Fruit fly (Drosophila melanogaster): ENCODE data around the gene CG15546.

DNA sequence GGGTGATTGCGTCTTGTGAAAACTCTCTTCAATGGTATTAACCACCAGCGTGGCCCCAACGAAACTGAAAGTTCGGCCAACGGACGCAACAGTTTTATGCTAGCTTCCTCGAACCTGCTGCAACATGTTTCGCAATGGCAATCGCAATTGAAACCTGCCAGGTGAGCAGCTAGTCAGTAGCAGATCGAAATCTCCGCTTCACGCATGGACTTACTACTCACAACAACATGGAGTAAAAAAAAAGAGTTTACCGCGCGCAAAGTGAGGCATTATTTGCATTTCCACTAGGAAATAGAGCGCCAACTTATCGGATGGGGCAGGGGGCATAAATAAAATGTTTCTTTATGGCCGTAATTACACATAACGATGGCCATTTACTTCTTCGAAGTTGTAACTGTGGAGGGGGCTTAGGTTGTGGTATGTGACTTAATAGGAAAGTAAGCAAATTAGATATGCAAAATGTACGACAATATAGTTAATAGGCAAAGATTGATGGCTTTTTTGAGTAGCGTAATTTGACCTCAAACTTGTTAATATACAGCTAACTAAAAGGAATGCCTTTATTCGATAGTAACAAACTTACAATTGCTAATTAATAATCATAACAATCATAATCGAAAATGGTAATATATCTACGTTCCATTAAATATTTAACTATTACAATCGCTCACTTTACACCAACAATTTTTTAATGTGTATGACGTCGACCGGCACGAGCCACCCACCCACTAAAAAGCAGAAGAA lies 3.5 kb downstream of the CG15546 start, which contains the start of gene CG15545:
- TF ChIP-seq unpg (GFP tag; optimal IDR thresholded peaks at IDR 0.05) (no peak), CG12744 (GFP tag; optimal IDR thresholded peaks at IDR 0.05) (no peak), CG6272 (GFP tag; IDR thresholded peaks at IDR 0.05) (no peak), ro (GFP tag; IDR thresholded peaks at IDR 0.05) (no peak), en (GFP tag; optimal IDR thresholded peaks at IDR 0.05) (no peak), Hr78 (GFP tag; optimal IDR thresholded peaks at IDR 0.05) (no peak), esg (GFP tag; conservative IDR thresholded peaks at IDR 0.05) (no peak), nau (GFP tag; optimal IDR thresholded peaks at IDR 0.05) (no peak), Stat92E (GFP tag; optimal IDR thresholded peaks at IDR 0.05) (no peak), Eip74EF (GFP tag; optimal IDR thresholded peaks at IDR 0.05) (no peak), CG5180 (GFP tag; optimal IDR thresholded peaks at IDR 0.05) (no peak), fru (optimal IDR thresholded peaks at IDR 0.05) (no peak), dm (GFP tag; optimal IDR thresholded peaks at IDR 0.05) (no peak), Taf1 (GFP tag; IDR thresholded peaks at IDR 0.05) (no peak)
